Worm (Caenorhabditis elegans) whole organism, late embryonic: ENCODE measurements around the gene srh-292.

Experiments used
- C08G9.2 ChIP-seq: sonication (generic microtip); optimal IDR thresholded peaks from 2 replicates; lab custom pipeline; 2016; ENCODE audit warnings: mild to moderate bottlenecking, missing genetic modification characterization, moderate library complexity, missing compliant biosample characterization
- C38D4.7 ChIP-seq: fragments of 200-800 bp; sonication (Bioruptor generic); optimal IDR thresholded peaks from 2 replicates; lab custom pipeline; 2018; ENCODE audit warnings: mild to moderate bottlenecking, missing genetic modification characterization, moderate library complexity, missing compliant biosample characterization
- F13H6.1 ChIP-seq: sonication (generic microtip); optimal IDR thresholded peaks from 2 replicates; lab custom pipeline; 2016; ENCODE audit warnings: missing genetic modification characterization, missing compliant biosample characterization
- K02D7.2 ChIP-seq: sonication (generic microtip); optimal IDR thresholded peaks from 2 replicates; lab custom pipeline; 2017; ENCODE audit warnings: mild to moderate bottlenecking, missing genetic modification characterization, missing compliant biosample characterization
- K09A11.1 ChIP-seq: sonication (generic microtip); optimal IDR thresholded peaks from 2 replicates; lab custom pipeline; 2017; ENCODE audit warnings: antibody characterized with exemption, mild to moderate bottlenecking, missing genetic modification characterization, missing compliant biosample characterization; ENCODE audit not compliant: insufficient read depth
- Y22D7AL.16 ChIP-seq: sonication (generic microtip); optimal IDR thresholded peaks from 2 replicates; lab custom pipeline; 2016; ENCODE audit warnings: missing genetic modification characterization, missing compliant biosample characterization
- ceh-14 ChIP-seq: sonication (generic microtip); optimal IDR thresholded peaks from 2 replicates; lab custom pipeline; 2016; ENCODE audit warnings: missing genotype, missing genetic modification characterization, missing compliant biosample characterization
- ceh-18 ChIP-seq: sonication (generic microtip); optimal IDR thresholded peaks from 2 replicates; lab custom pipeline; 2016; ENCODE audit warnings: missing genetic modification characterization, missing compliant biosample characterization
- ceh-19 ChIP-seq: fragments of 200-800 bp; sonication (Bioruptor generic); optimal IDR thresholded peaks from 2 replicates; lab custom pipeline; 2018; ENCODE audit warnings: mild to moderate bottlenecking, missing genetic modification characterization, missing compliant biosample characterization
- ceh-2 ChIP-seq: sonication (generic microtip); optimal IDR thresholded peaks from 2 replicates; lab custom pipeline; 2016; ENCODE audit warnings: missing genotype, missing genetic modification characterization, missing compliant biosample characterization
- ceh-22 ChIP-seq: sonication (generic microtip); optimal IDR thresholded peaks from 2 replicates; lab custom pipeline; 2017; ENCODE audit warnings: missing biosample characterization, missing genetic modification characterization
- ceh-24 ChIP-seq: sonication (generic microtip); optimal IDR thresholded peaks from 2 replicates; lab custom pipeline; 2016; ENCODE audit warnings: mild to moderate bottlenecking, missing genetic modification characterization, missing compliant biosample characterization
- ceh-30 ChIP-seq: fragments of 150-350 bp; optimal IDR thresholded peaks from 2 replicates; lab custom pipeline; 2014; ENCODE audit warnings: missing biosample characterization, missing genetic modification characterization
- ceh-31 ChIP-seq: sonication (generic microtip); optimal IDR thresholded peaks from 2 replicates; lab custom pipeline; 2016; ENCODE audit warnings: missing genetic modification characterization, missing compliant biosample characterization
- ceh-45 ChIP-seq: fragments of 200-800 bp; sonication (Bioruptor generic); IDR thresholded peaks from 2 replicates; pipeline ENCODE4 v1.3.6; 2022; ENCODE audit warnings: missing genetic modification reagents, missing genetic modification characterization, missing compliant biosample characterization
- ceh-48 ChIP-seq: sonication (generic microtip); optimal IDR thresholded peaks from 2 replicates; lab custom pipeline; 2016; ENCODE audit warnings: missing genetic modification characterization, inconsistent platforms, missing compliant biosample characterization
- ceh-6 ChIP-seq: fragments of 200-800 bp; sonication (Bioruptor generic); optimal IDR thresholded peaks from 2 replicates; lab custom pipeline; 2018; ENCODE audit warnings: mild to moderate bottlenecking, missing genetic modification characterization, missing compliant biosample characterization
- che-1 ChIP-seq: sonication (generic microtip); optimal IDR thresholded peaks from 2 replicates; lab custom pipeline; 2016; ENCODE audit warnings: mild to moderate bottlenecking, missing genetic modification characterization, missing compliant biosample characterization
- dmd-4 ChIP-seq: sonication (generic microtip); optimal IDR thresholded peaks from 2 replicates; lab custom pipeline; 2016; ENCODE audit warnings: borderline replicate concordance, missing genetic modification characterization, missing compliant biosample characterization
- elt-4 ChIP-seq: sonication (generic microtip); optimal IDR thresholded peaks from 2 replicates; lab custom pipeline; 2016; ENCODE audit warnings: missing genetic modification characterization, missing compliant biosample characterization
- ets-4 ChIP-seq: sonication (generic microtip); optimal IDR thresholded peaks from 2 replicates; lab custom pipeline; 2016; ENCODE audit warnings: missing genetic modification characterization, missing compliant biosample characterization
- eyg-1 ChIP-seq: sonication (generic microtip); optimal IDR thresholded peaks from 2 replicates; lab custom pipeline; 2016; ENCODE audit warnings: missing genotype, missing genetic modification characterization, missing compliant biosample characterization
- fkh-10 ChIP-seq: fragments of 150-350 bp; optimal IDR thresholded peaks from 2 replicates; lab custom pipeline; 2014; ENCODE audit warnings: missing biosample characterization, missing genetic modification reagents, missing genetic modification characterization
- fkh-6 ChIP-seq: sonication (generic microtip); optimal IDR thresholded peaks from 2 replicates; lab custom pipeline; 2016; ENCODE audit warnings: missing genetic modification characterization, missing compliant biosample characterization
- hlh-15 ChIP-seq: sonication (generic microtip); optimal IDR thresholded peaks from 2 replicates; lab custom pipeline; 2016; ENCODE audit warnings: missing genetic modification characterization, missing compliant biosample characterization
- hlh-30 ChIP-seq: sonication (generic microtip); optimal IDR thresholded peaks from 2 replicates; lab custom pipeline; 2017; ENCODE audit warnings: antibody characterized with exemption, missing genetic modification characterization, missing compliant biosample characterization; ENCODE audit not compliant: insufficient read depth
- madf-2 ChIP-seq: sonication (generic microtip); optimal IDR thresholded peaks from 2 replicates; lab custom pipeline; 2017; ENCODE audit warnings: missing genetic modification characterization, missing compliant biosample characterization
- nhr-11 ChIP-seq: fragments of 150-350 bp; optimal IDR thresholded peaks from 2 replicates; lab custom pipeline; 2014; ENCODE audit warnings: missing biosample characterization, missing genetic modification characterization
- nhr-232 ChIP-seq: sonication (generic microtip); optimal IDR thresholded peaks from 2 replicates; lab custom pipeline; 2016; ENCODE audit warnings: missing genetic modification characterization, missing compliant biosample characterization
- npax-4 ChIP-seq: sonication (generic microtip); optimal IDR thresholded peaks from 2 replicates; lab custom pipeline; 2016; ENCODE audit warnings: missing genetic modification characterization, missing compliant biosample characterization
- pax-1 ChIP-seq: fragments of 150-350 bp; optimal IDR thresholded peaks from 2 replicates; lab custom pipeline; 2014; ENCODE audit warnings: missing biosample characterization, missing genetic modification characterization
- pqm-1 ChIP-seq: sonication (generic microtip); optimal IDR thresholded peaks from 2 replicates; lab custom pipeline; 2016; ENCODE audit warnings: missing genetic modification characterization, missing compliant biosample characterization
- ref-2 ChIP-seq: sonication (generic microtip); optimal IDR thresholded peaks from 2 replicates; lab custom pipeline; 2016; ENCODE audit warnings: missing genetic modification characterization, missing compliant biosample characterization
- rnt-1 ChIP-seq: sonication (generic microtip); optimal IDR thresholded peaks from 2 replicates; lab custom pipeline; 2016; ENCODE audit warnings: missing genetic modification characterization, missing compliant biosample characterization
- sdc-2 ChIP-seq: sonication (generic microtip); optimal IDR thresholded peaks from 2 replicates; lab custom pipeline; 2016; ENCODE audit warnings: missing genotype, missing genetic modification characterization, missing compliant biosample characterization
- sox-2 ChIP-seq: fragments of 200-800 bp; sonication (Bioruptor generic); IDR thresholded peaks from 2 replicates; pipeline ENCODE4 v1.3.6; 2022; ENCODE audit warnings: missing genetic modification reagents, missing genetic modification characterization, missing compliant biosample characterization
- sox-4 ChIP-seq: sonication (generic microtip); optimal IDR thresholded peaks from 2 replicates; lab custom pipeline; 2017; ENCODE audit warnings: mild to moderate bottlenecking, missing genetic modification characterization, inconsistent platforms, missing compliant biosample characterization
- tbx-2 ChIP-seq: sonication (generic microtip); optimal IDR thresholded peaks from 2 replicates; lab custom pipeline; 2016; ENCODE audit warnings: missing genetic modification characterization, missing compliant biosample characterization
- unc-55 ChIP-seq: sonication (generic microtip); optimal IDR thresholded peaks from 2 replicates; lab custom pipeline; 2017; ENCODE audit warnings: missing biosample characterization, missing genetic modification reagents, missing genetic modification characterization
- unc-86 ChIP-seq: sonication (generic microtip); optimal IDR thresholded peaks from 2 replicates; lab custom pipeline; 2016; ENCODE audit warnings: missing genetic modification characterization, missing compliant biosample characterization
- ztf-16 ChIP-seq: sonication (generic microtip); optimal IDR thresholded peaks from 2 replicates; lab custom pipeline; 2017; ENCODE audit warnings: missing genetic modification characterization, missing compliant biosample characterization

srh-292 gene

ce11 chrV:17795655-17796054 is 6.9 kb upstream of the srh-292 start, which contains the start of gene srh-288:
TSS of gene srh-288 (minus strand) at chrV:17795755.
- no peak for TF ChIP-seq hlh-15 (tag; lab: Kevin White, UChicago)
- no peak for TF ChIP-seq nhr-232 (tag; lab: Kevin White, UChicago)
- no peak for TF ChIP-seq Y22D7AL.16 (tag; lab: Kevin White, UChicago)
- no peak for TF ChIP-seq C38D4.7 (GFP tag; lab: Kevin White, UChicago)
- TF ChIP-seq unc-55: no peak
- no peak for TF ChIP-seq ceh-30 (tag; lab: Kevin White, UChicago)
- no peak for TF ChIP-seq hlh-30 (tag; lab: Kevin White, UChicago)
- TF ChIP-seq ceh-18 (tag; lab: Kevin White, UChicago): no peak
- TF ChIP-seq nhr-11 (tag; lab: Kevin White, UChicago): no peak
- TF ChIP-seq ceh-22: no peak
- no peak for TF ChIP-seq F13H6.1 (tag; lab: Kevin White, UChicago)
- TF ChIP-seq ceh-31 (tag; lab: Kevin White, UChicago): no peak

ce11 chrV:17798789-17799188 is 3.8 kb upstream of the srh-292 start, which contains the start of gene srx-18:
TSS of gene srx-18 (minus strand) at chrV:17798889.
- no peak for TF ChIP-seq fkh-10 (GFP tag; lab: Kevin White, UChicago)
- TF ChIP-seq ets-4 (tag; lab: Kevin White, UChicago): no peak
- TF ChIP-seq ceh-45 (GFP tag; lab: Robert Waterston, UW): no peak
- TF ChIP-seq eyg-1 (tag; lab: Kevin White, UChicago): no peak
- TF ChIP-seq sox-2 (GFP tag; lab: Robert Waterston, UW): no peak
- no peak for TF ChIP-seq elt-4 (tag; lab: Kevin White, UChicago)
- TF ChIP-seq ceh-14: no peak
- TF ChIP-seq pax-1 (tag; lab: Kevin White, UChicago): no peak
- TF ChIP-seq ceh-24 (tag; lab: Kevin White, UChicago): no peak

ce11 chrV:17800538-17800937 is 2.0 kb upstream of the srh-292 start, which contains the start of gene srh-287:
TSS of gene srh-287 (plus strand) at chrV:17800838.
- TF ChIP-seq C08G9.2 (tag; lab: Kevin White, UChicago): no peak
- no peak for TF ChIP-seq unc-55
- TF ChIP-seq ceh-48 (tag; lab: Kevin White, UChicago): no peak
- no peak for TF ChIP-seq K02D7.2 (tag; lab: Kevin White, UChicago)
- no peak for TF ChIP-seq npax-4 (tag; lab: Kevin White, UChicago)
- TF ChIP-seq ets-4 (tag; lab: Kevin White, UChicago): no peak
- TF ChIP-seq pqm-1 (tag; lab: Kevin White, UChicago): no peak
- no peak for TF ChIP-seq ceh-14
- TF ChIP-seq che-1 (tag; lab: Kevin White, UChicago): no peak
- no peak for TF ChIP-seq ztf-16 (tag; lab: Kevin White, UChicago)
- no peak for TF ChIP-seq ceh-18 (tag; lab: Kevin White, UChicago)
- no peak for TF ChIP-seq sdc-2
- no peak for TF ChIP-seq ref-2 (tag; lab: Kevin White, UChicago)
- no peak for TF ChIP-seq K09A11.1 (tag; lab: Kevin White, UChicago)
- no peak for TF ChIP-seq sox-2 (GFP tag; lab: Robert Waterston, UW)
- TF ChIP-seq ceh-2 (tag; lab: Kevin White, UChicago): no peak
- TF ChIP-seq ceh-19: no peak

- TF ChIP-seq sox-4 (tag; lab: Kevin White, UChicago) (no peak), npax-4 (tag; lab: Kevin White, UChicago) (no peak), sdc-2 (no peak), ceh-2 (tag; lab: Kevin White, UChicago) (no peak), ceh-14 (no peak), pax-1 (tag; lab: Kevin White, UChicago) (no peak), unc-86 (tag; lab: Kevin White, UChicago) (no peak), fkh-6 (tag; lab: Kevin White, UChicago) (no peak), tbx-2 (tag; lab: Kevin White, UChicago) (no peak), dmd-4 (tag; lab: Kevin White, UChicago) (no peak), rnt-1 (tag; lab: Kevin White, UChicago) (no peak), madf-2 (no peak), ceh-48 (tag; lab: Kevin White, UChicago) (no peak), ceh-6 (GFP tag; lab: Kevin White, UChicago) (no peak), C38D4.7 (GFP tag; lab: Kevin White, UChicago) (no peak)
Measured at ce11 chrV:17805323-17805722, 2.8 kb downstream of the srh-292 start, which contains the start of gene srh-291. TSS of gene srh-291 (plus strand) at chrV:17805623.
